Worm (Caenorhabditis elegans) whole organism, mixed stage, embryonic: ENCODE measurements around the gene C34H4.5.

ENCODE experiments used
- M03D4.4 ChIP-seq: sonication (generic microtip); optimal IDR thresholded peaks from 2 replicates; lab custom pipeline; 2017; ENCODE audit warnings: mild to moderate bottlenecking, missing genetic modification characterization, missing compliant biosample characterization
- blmp-1 ChIP-seq: fragments of 150-350 bp; optimal IDR thresholded peaks from 2 replicates; lab custom pipeline; 2014; ENCODE audit warnings: missing biosample characterization, missing genetic modification characterization
- ceh-39 ChIP-seq: fragments of 150-350 bp; optimal IDR thresholded peaks from 2 replicates; lab custom pipeline; 2014; ENCODE audit warnings: missing biosample characterization, missing genetic modification characterization
- ceh-43 ChIP-seq: fragments of 200-800 bp; sonication (Bioruptor generic); optimal IDR thresholded peaks from 2 replicates; lab custom pipeline; 2018; ENCODE audit warnings: mild to moderate bottlenecking, missing genetic modification characterization, moderate library complexity, missing compliant biosample characterization
- ceh-83 ChIP-seq: fragments of 200-800 bp; sonication (Bioruptor generic); optimal IDR thresholded peaks from 2 replicates; lab custom pipeline; 2018; ENCODE audit warnings: mild to moderate bottlenecking, missing genetic modification characterization, missing compliant biosample characterization
- ces-1 ChIP-seq: fragments of 150-350 bp; optimal IDR thresholded peaks from 2 replicates; lab custom pipeline; 2014; ENCODE audit warnings: missing biosample characterization, missing genetic modification reagents, missing genetic modification characterization
- cnd-1 ChIP-seq: fragments of 200-800 bp; sonication (Bioruptor generic); optimal IDR thresholded peaks from 2 replicates; lab custom pipeline; 2018; ENCODE audit warnings: mild to moderate bottlenecking, missing genetic modification characterization, missing compliant biosample characterization
- elt-1 ChIP-seq: sonication (generic microtip); optimal IDR thresholded peaks from 2 replicates; lab custom pipeline; 2017; ENCODE audit warnings: missing genetic modification characterization, mild to moderate bottlenecking, missing compliant biosample characterization, antibody characterized with exemption, moderate library complexity, borderline replicate concordance; ENCODE audit not compliant: insufficient read depth
- elt-3 ChIP-seq: fragments of 150-350 bp; optimal IDR thresholded peaks from 2 replicates; lab custom pipeline; 2014; ENCODE audit warnings: missing biosample characterization, missing genetic modification characterization
- flh-1 ChIP-seq: fragments of 200-800 bp; sonication (Bioruptor generic); optimal IDR thresholded peaks from 2 replicates; lab custom pipeline; 2018; ENCODE audit warnings: mild to moderate bottlenecking, missing genetic modification characterization, moderate library complexity, missing compliant biosample characterization
- ham-2 ChIP-seq: fragments of 200-800 bp; sonication (Bioruptor generic); optimal IDR thresholded peaks from 2 replicates; lab custom pipeline; 2018; ENCODE audit warnings: mild to moderate bottlenecking, missing genetic modification characterization, missing compliant biosample characterization
- hlh-1 ChIP-seq: fragments of 150-350 bp; optimal IDR thresholded peaks from 2 replicates; lab custom pipeline; 2014; ENCODE audit warnings: missing biosample characterization, missing genetic modification reagents, missing genetic modification characterization
- lin-13 ChIP-seq: fragments of 150-350 bp; optimal IDR thresholded peaks from 2 replicates; lab custom pipeline; 2014; ENCODE audit warnings: missing biosample characterization, missing genetic modification characterization
- lin-32 ChIP-seq: fragments of 200-800 bp; sonication (Bioruptor generic); optimal IDR thresholded peaks from 2 replicates; lab custom pipeline; 2018; ENCODE audit warnings: mild to moderate bottlenecking, missing genetic modification characterization, missing compliant biosample characterization
- lsy-2 ChIP-seq: fragments of 150-350 bp; optimal IDR thresholded peaks from 2 replicates; lab custom pipeline; 2014; ENCODE audit warnings: missing biosample characterization, missing genetic modification characterization
- mab-5 ChIP-seq: fragments of 150-350 bp; optimal IDR thresholded peaks from 2 replicates; lab custom pipeline; 2014; ENCODE audit warnings: missing biosample characterization, missing genetic modification characterization
- mep-1 ChIP-seq: fragments of 150-350 bp; optimal IDR thresholded peaks from 2 replicates; lab custom pipeline; 2017; ENCODE audit warnings: missing biosample characterization, missing genetic modification reagents, missing genetic modification characterization, inconsistent platforms
- mls-2 ChIP-seq: sonication (generic microtip); optimal IDR thresholded peaks from 2 replicates; lab custom pipeline; 2016; ENCODE audit warnings: mild to moderate bottlenecking, missing genetic modification characterization, moderate library complexity, missing compliant biosample characterization
- nhr-12 ChIP-seq: fragments of 150-350 bp; optimal IDR thresholded peaks from 2 replicates; lab custom pipeline; 2014; ENCODE audit warnings: missing biosample characterization, missing genetic modification characterization
- nhr-2 ChIP-seq: fragments of 150-350 bp; optimal IDR thresholded peaks from 2 replicates; lab custom pipeline; 2014; ENCODE audit warnings: missing biosample characterization, missing genetic modification characterization
- nhr-76 ChIP-seq: sonication (generic microtip); optimal IDR thresholded peaks from 2 replicates; lab custom pipeline; 2017; ENCODE audit warnings: missing biosample characterization, missing genetic modification characterization
- pha-4 ChIP-seq: fragments of 150-350 bp; optimal IDR thresholded peaks from 2 replicates; lab custom pipeline; 2018; ENCODE audit warnings: missing biosample characterization, missing genetic modification reagents, missing genetic modification characterization
- sem-2 ChIP-seq: fragments of 200-800 bp; sonication (Bioruptor generic); optimal IDR thresholded peaks from 2 replicates; lab custom pipeline; 2018; ENCODE audit warnings: mild to moderate bottlenecking, missing genetic modification characterization, missing compliant biosample characterization
- snpc-4 ChIP-seq: fragments of 150-350 bp; optimal IDR thresholded peaks from 2 replicates; lab custom pipeline; 2014; ENCODE audit warnings: missing biosample characterization, missing genetic modification characterization
- sptf-1 ChIP-seq: sonication (generic microtip); optimal IDR thresholded peaks from 2 replicates; lab custom pipeline; 2017; ENCODE audit warnings: mild to moderate bottlenecking, missing genetic modification characterization, moderate library complexity, missing compliant biosample characterization
- tbx-8 ChIP-seq: fragments of 200-800 bp; sonication (Bioruptor generic); optimal IDR thresholded peaks from 2 replicates; lab custom pipeline; 2018; ENCODE audit warnings: mild to moderate bottlenecking, missing genetic modification characterization, moderate library complexity, missing compliant biosample characterization
- unc-39 ChIP-seq: fragments of 150-350 bp; optimal IDR thresholded peaks from 2 replicates; lab custom pipeline; 2014; ENCODE audit warnings: missing biosample characterization, missing genetic modification characterization
- unc-62 ChIP-seq: fragments of 150-350 bp; optimal IDR thresholded peaks from 2 replicates; lab custom pipeline; 2014; ENCODE audit warnings: missing biosample characterization, missing genetic modification reagents, missing genetic modification characterization
- zip-8 ChIP-seq: fragments of 150-350 bp; optimal IDR thresholded peaks from 2 replicates; lab custom pipeline; 2014; ENCODE audit warnings: missing biosample characterization, missing genetic modification characterization
- ztf-11 ChIP-seq: fragments of 150-350 bp; optimal IDR thresholded peaks from 2 replicates; lab custom pipeline; 2014; ENCODE audit warnings: missing biosample characterization, missing genetic modification characterization

The C34H4.5 gene

ce11 chrIV:1561884-1562283, 11.9 kb upstream of the C34H4.5 start, which contains the start of gene hpo-6:
Gene hpo-6, plus strand, starts transcription at chrIV:1562184.
- TF ChIP-seq mep-1 = no peak
- no peak for TF ChIP-seq mab-5 (tag; lab: Kevin White, UChicago)
- no peak for TF ChIP-seq unc-39
- no peak for TF ChIP-seq ztf-11 (tag; lab: Kevin White, UChicago)
- no peak for TF ChIP-seq pha-4
- TF ChIP-seq ces-1 = no peak
- no peak for TF ChIP-seq M03D4.4 (tag; lab: Kevin White, UChicago)

ce11 chrIV:1559931-1560330, 9.9 kb upstream of the C34H4.5 start, which contains the start of gene Y41D4B.17:
Gene Y41D4B.17, plus strand, starts transcription at chrIV:1560104.
- TF ChIP-seq unc-39 (no peak), sptf-1 (tag; lab: Kevin White, UChicago) (no peak), tbx-8 (GFP tag; lab: Kevin White, UChicago) (no peak), nhr-76 (tag; lab: Kevin White, UChicago) (no peak), zip-8 (no peak)

- TF ChIP-seq ces-1 (no peak), lsy-2 (no peak), nhr-2 (tag; lab: Kevin White, UChicago) (no peak), mls-2 (tag; lab: Kevin White, UChicago) (no peak), ztf-11 (tag; lab: Kevin White, UChicago) (no peak), cnd-1 (tag; lab: Kevin White, UChicago) (no peak), sem-2 (GFP tag; lab: Kevin White, UChicago) (no peak), lin-32 (GFP tag; lab: Kevin White, UChicago) (no peak), ceh-83 (no peak), mab-5 (tag; lab: Kevin White, UChicago) (no peak), hlh-1 (no peak), tbx-8 (GFP tag; lab: Kevin White, UChicago) (no peak), elt-1 (no peak), ceh-43 (no peak), unc-62 (no peak), sptf-1 (tag; lab: Kevin White, UChicago) (no peak), mep-1 (no peak), elt-3 (tag; lab: Kevin White, UChicago) (no peak), flh-1 (GFP tag; lab: Kevin White, UChicago) (no peak)
These were observed 5.1 kb upstream of the C34H4.5 start, which contains the start of gene C34H4.1 for ce11 chrIV:1555021-1555720. Gene C34H4.1, plus strand, starts transcription at chrIV:1555579.

DNA sequence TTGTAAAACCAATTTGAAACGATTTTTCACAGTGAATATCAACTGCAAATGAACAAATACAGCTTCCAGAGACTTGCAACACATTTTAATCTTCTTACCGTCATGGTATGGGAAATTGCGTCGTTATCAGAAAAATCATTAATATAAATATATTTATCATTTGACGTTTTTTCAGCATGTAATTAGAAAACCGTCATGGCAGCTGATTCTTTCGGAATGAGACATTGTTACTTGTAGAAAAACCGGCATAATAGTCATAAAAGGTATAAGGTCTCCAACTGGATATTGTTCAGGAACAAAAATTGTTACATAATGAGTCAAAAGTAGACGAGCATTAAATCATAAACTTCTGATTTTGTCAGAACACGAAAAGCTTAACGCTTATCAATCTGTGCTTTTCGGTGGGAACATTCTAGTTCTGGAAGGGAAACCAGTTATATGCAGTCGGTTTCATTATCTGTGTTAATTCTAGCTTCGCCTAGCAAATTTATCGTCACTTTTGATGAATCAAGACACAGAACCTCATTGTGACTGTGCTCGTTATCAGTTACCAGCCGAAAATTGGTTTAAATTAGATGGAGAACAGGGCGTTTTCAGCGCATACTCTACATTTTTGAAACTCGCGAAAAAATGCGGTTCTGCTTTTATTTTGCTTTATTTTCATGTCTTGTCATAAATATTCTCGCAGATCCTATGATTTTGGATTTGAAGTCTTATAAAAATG, 3.3 kb upstream of the C34H4.5 start, which contains the start of gene C34H4.2:
Gene C34H4.2, plus strand, starts transcription at position 558 of the 724 bp plus-strand sequence.
- TF ChIP-seq ztf-11 (tag; lab: Kevin White, UChicago) = no peak
- TF ChIP-seq unc-39 = no peak
- TF ChIP-seq lsy-2 = no peak
- TF ChIP-seq blmp-1 (tag; lab: Kevin White, UChicago) = no peak
- no peak for TF ChIP-seq nhr-12 (tag; lab: Kevin White, UChicago)
- TF ChIP-seq ceh-43 = no peak
- no peak for TF ChIP-seq ceh-39 (tag; lab: Kevin White, UChicago)
- TF ChIP-seq sem-2 (GFP tag; lab: Kevin White, UChicago) = no peak
- no peak for TF ChIP-seq sptf-1 (tag; lab: Kevin White, UChicago)
- no peak for TF ChIP-seq nhr-2 (tag; lab: Kevin White, UChicago)
- no peak for TF ChIP-seq lin-13 (tag; lab: Kevin White, UChicago)
- no peak for TF ChIP-seq hlh-1
- TF ChIP-seq M03D4.4 (tag; lab: Kevin White, UChicago) = no peak
- TF ChIP-seq lin-32 (GFP tag; lab: Kevin White, UChicago) = no peak
- TF ChIP-seq mls-2 (tag; lab: Kevin White, UChicago) = no peak
- TF ChIP-seq elt-1 = no peak
- TF ChIP-seq ham-2 (GFP tag; lab: Kevin White, UChicago) = no peak
- TF ChIP-seq snpc-4 (tag; lab: Kevin White, UChicago) = no peak
- no peak for TF ChIP-seq unc-62
- no peak for TF ChIP-seq zip-8

DNA sequence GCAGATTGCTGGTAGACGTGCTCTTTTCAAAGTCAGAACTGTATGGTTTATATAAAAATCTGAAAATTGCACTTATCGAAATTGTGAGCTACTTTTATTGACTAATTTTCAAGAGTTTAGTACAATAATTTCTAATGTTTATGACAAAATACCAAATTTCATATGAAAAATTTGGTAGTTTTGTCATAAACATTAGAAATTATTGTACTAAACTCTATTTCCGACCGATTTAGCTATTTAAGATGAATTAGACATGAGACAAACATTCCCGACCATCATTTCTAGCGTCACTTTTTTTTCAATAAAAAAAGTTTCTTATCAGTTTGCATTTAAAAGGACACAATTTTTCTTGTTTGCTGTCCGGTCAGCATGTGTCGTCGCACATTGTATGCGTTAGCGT, 547 bp upstream of the C34H4.5 start, which contains the start of gene tag-244:
Gene tag-244, plus strand, starts transcription at position 301 of the 400 bp plus-strand sequence.
- no peak for TF ChIP-seq elt-3 (tag; lab: Kevin White, UChicago)
